Worm (Caenorhabditis elegans) whole organism, L4 larva: ENCODE measurements around the gene lon-3.

Experiments used
- F44E2.7 ChIP-seq: fragments of 200-800 bp; sonication (Bioruptor generic); IDR thresholded peaks from 2 replicates; pipeline ENCODE4 v2.1.2; 2022; ENCODE audit warnings: missing genetic modification characterization, missing compliant biosample characterization
- T20F7.1 ChIP-seq: fragments of 200-800 bp; sonication (Bioruptor generic); optimal IDR thresholded peaks from 2 replicates; lab custom pipeline; 2018; ENCODE audit warnings: mild to moderate bottlenecking, missing genetic modification characterization, missing compliant biosample characterization
- Y105C5A.15 ChIP-seq: fragments of 200-800 bp; sonication (Bioruptor generic); IDR thresholded peaks from 2 replicates; pipeline ENCODE4 v1.3.6; 2022; ENCODE audit warnings: missing genetic modification characterization, missing compliant biosample characterization
- Y48G9A.11 ChIP-seq: fragments of 200-800 bp; sonication (Bioruptor generic); IDR thresholded peaks from 2 replicates; pipeline ENCODE4 v1.3.6; 2022; ENCODE audit warnings: missing genetic modification reagents, missing genetic modification characterization, missing compliant biosample characterization
- Y75B8A.6 ChIP-seq: fragments of 200-800 bp; sonication (Bioruptor generic); IDR thresholded peaks from 2 replicates; pipeline ENCODE4 v1.3.6; 2022; ENCODE audit warnings: missing genetic modification reagents, missing genetic modification characterization, missing compliant biosample characterization
- ZK337.2 ChIP-seq: fragments of 200-800 bp; sonication (Bioruptor generic); IDR thresholded peaks from 2 replicates; pipeline ENCODE4 v1.3.6; 2022; ENCODE audit warnings: missing genetic modification reagents, missing genetic modification characterization, missing compliant biosample characterization
- aha-1 ChIP-seq: fragments of 150-350 bp; peaks from one replicate; lab custom pipeline; 2014; ENCODE audit warnings: missing biosample characterization, missing genetic modification characterization
- aly-2 ChIP-seq: sonication (generic microtip); optimal IDR thresholded peaks from 2 replicates; lab custom pipeline; 2018; ENCODE audit warnings: missing biosample characterization, missing genetic modification characterization
- ama-1 ChIP-seq: fragments of 150-350 bp; optimal IDR thresholded peaks from 2 replicates; lab custom pipeline; 2014; ENCODE audit warnings: inconsistent platforms, mixed read lengths
- arid-1 ChIP-seq: fragments of 200-800 bp; sonication (Bioruptor generic); conservative IDR thresholded peaks from 2 replicates; pipeline ENCODE4 v1.3.6; 2022; ENCODE audit warnings: missing genetic modification reagents, missing genetic modification characterization, missing compliant biosample characterization
- attf-4 ChIP-seq: sonication (generic microtip); optimal IDR thresholded peaks from 3 replicates; lab custom pipeline; 2017; ENCODE audit warnings: missing biosample characterization, missing genetic modification characterization
- ceh-28 ChIP-seq: fragments of 150-350 bp; optimal IDR thresholded peaks from 2 replicates; lab custom pipeline; 2014; ENCODE audit warnings: missing biosample characterization, missing genetic modification reagents, missing genetic modification characterization
- ceh-32 ChIP-seq: sonication (generic microtip); optimal IDR thresholded peaks from 2 replicates; lab custom pipeline; 2016; ENCODE audit warnings: mild to moderate bottlenecking, missing genetic modification characterization, missing compliant biosample characterization; ENCODE audit not compliant: poor library complexity
- ctbp-1 ChIP-seq: fragments of 200-800 bp; sonication (Bioruptor generic); IDR thresholded peaks from 2 replicates; pipeline ENCODE4 v1.3.6; 2022; ENCODE audit warnings: missing genetic modification reagents, missing genetic modification characterization, missing compliant biosample characterization
- daf-16 ChIP-seq, 3 experiments: sonication (generic microtip); optimal IDR thresholded peaks; 2 replicates each; lab custom pipeline; 2016 to 2017; ENCODE audit warnings: missing genetic modification characterization in 3 of 3, missing genetic modification reagents in 3 of 3, mild to moderate bottlenecking in 2 of 3, missing compliant biosample characterization in 2 of 3, missing biosample characterization in 1 of 3, moderate library complexity in 1 of 3
- daf-8 ChIP-seq: fragments of 200-800 bp; sonication (Bioruptor generic); IDR thresholded peaks from 2 replicates; pipeline ENCODE4 v1.3.6; 2022; ENCODE audit warnings: missing genetic modification characterization, missing compliant biosample characterization
- dmd-6 ChIP-seq: fragments of 200-800 bp; sonication (Bioruptor generic); IDR thresholded peaks from 2 replicates; pipeline ENCODE4 v1.3.6; 2022; ENCODE audit warnings: missing genetic modification reagents, missing genetic modification characterization, missing compliant biosample characterization
- dpl-1 ChIP-seq: fragments of 150-350 bp; optimal IDR thresholded peaks from 2 replicates; lab custom pipeline; 2014; ENCODE audit warnings: missing biosample characterization, missing genetic modification reagents, missing genetic modification characterization
- egl-43 ChIP-seq: fragments of 200-800 bp; sonication (Bioruptor generic); IDR thresholded peaks from 2 replicates; pipeline ENCODE4 v1.3.6; 2022; ENCODE audit warnings: missing genetic modification reagents, missing genetic modification characterization, missing compliant biosample characterization
- hlh-30 ChIP-seq: sonication (generic microtip); optimal IDR thresholded peaks from 2 replicates; lab custom pipeline; 2017; ENCODE audit warnings: antibody characterized with exemption, mild to moderate bottlenecking, missing genetic modification characterization, missing compliant biosample characterization; ENCODE audit not compliant: insufficient read depth
- hmg-1.1 ChIP-seq: fragments of 200-800 bp; sonication (Bioruptor generic); IDR thresholded peaks from 2 replicates; pipeline ENCODE4 v1.3.6; 2022; ENCODE audit warnings: missing genetic modification reagents, missing genetic modification characterization, missing compliant biosample characterization
- jun-1 ChIP-seq: fragments of 150-350 bp; optimal IDR thresholded peaks from 2 replicates; lab custom pipeline; 2014; ENCODE audit warnings: missing biosample characterization, missing genetic modification reagents, missing genetic modification characterization
- lim-7 ChIP-seq: fragments of 200-800 bp; sonication (Bioruptor generic); IDR thresholded peaks from 2 replicates; pipeline ENCODE4 v1.3.6; 2022; ENCODE audit warnings: missing genetic modification characterization, missing compliant biosample characterization
- lin-13 ChIP-seq: fragments of 150-350 bp; optimal IDR thresholded peaks from 2 replicates; lab custom pipeline; 2014; ENCODE audit warnings: missing biosample characterization, missing genetic modification reagents, missing genetic modification characterization
- mes-2 ChIP-seq: sonication (generic microtip); optimal IDR thresholded peaks from 2 replicates; lab custom pipeline; 2016; ENCODE audit warnings: missing genotype, mild to moderate bottlenecking, missing genetic modification characterization, missing compliant biosample characterization; ENCODE audit not compliant: poor library complexity, severe bottlenecking
- pha-4 ChIP-seq, 2 experiments: fragments of 150-350 bp in 1 of 2; fragments of 200-800 bp in 1 of 2; sonication (Bioruptor generic) in 1 of 2; IDR thresholded peaks in 1 of 2; optimal IDR thresholded peaks in 1 of 2; 2 replicates each; pipeline versions ENCODE4 v1.3.6 to Lab custom; 2014 to 2022; ENCODE audit warnings: missing genetic modification characterization in 2 of 2, missing genetic modification reagents in 2 of 2, missing biosample characterization in 1 of 2, missing compliant biosample characterization in 1 of 2
- pqm-1 ChIP-seq: sonication (generic microtip); optimal IDR thresholded peaks from 2 replicates; lab custom pipeline; 2017; ENCODE audit warnings: missing biosample characterization, missing genetic modification characterization
- rbr-2 ChIP-seq: sonication (generic microtip); optimal IDR thresholded peaks from 2 replicates; lab custom pipeline; 2016; ENCODE audit warnings: missing genotype, missing genetic modification characterization, missing compliant biosample characterization
- saeg-2 ChIP-seq: fragments of 200-800 bp; sonication (Bioruptor generic); IDR thresholded peaks from 2 replicates; pipeline ENCODE4 v1.3.6; 2022; ENCODE audit warnings: missing genetic modification reagents, missing genetic modification characterization, missing compliant biosample characterization
- set-16 ChIP-seq: fragments of 200-800 bp; sonication (Bioruptor generic); IDR thresholded peaks from 2 replicates; pipeline ENCODE4 v1.3.6; 2022; ENCODE audit warnings: missing genetic modification reagents, missing genetic modification characterization, missing compliant biosample characterization
- snpc-1.2 ChIP-seq: fragments of 200-800 bp; sonication (Bioruptor generic); IDR thresholded peaks from 2 replicates; pipeline ENCODE4 v1.3.6; 2022; ENCODE audit warnings: missing genetic modification reagents, missing genetic modification characterization, missing compliant biosample characterization
- snpc-4 ChIP-seq: fragments of 150-350 bp; optimal IDR thresholded peaks from 2 replicates; lab custom pipeline; 2014; ENCODE audit warnings: missing biosample characterization, missing genetic modification characterization
- unc-130 ChIP-seq: sonication (generic microtip); optimal IDR thresholded peaks from 2 replicates; lab custom pipeline; 2016; ENCODE audit warnings: missing genetic modification reagents, missing genetic modification characterization, missing compliant biosample characterization
- unc-62 ChIP-seq, 3 experiments: fragments of 150-350 bp in 1 of 3; sonication (generic microtip); optimal IDR thresholded peaks in 2 of 3; peaks in 1 of 3; 1 replicate in 1 of 3; 2 replicates in 2 of 3; lab custom pipeline; 2014 to 2017; ENCODE audit warnings: missing biosample characterization in 3 of 3, missing genetic modification characterization in 3 of 3, missing genetic modification reagents in 3 of 3, missing genotype in 1 of 3
- vab-7 ChIP-seq: fragments of 200-800 bp; sonication (Bioruptor generic); IDR thresholded peaks from 2 replicates; pipeline ENCODE4 v1.3.6; 2022; ENCODE audit warnings: missing genetic modification reagents, missing genetic modification characterization, missing compliant biosample characterization
- zfp-2 ChIP-seq: sonication (generic microtip); optimal IDR thresholded peaks from 2 replicates; lab custom pipeline; 2016; ENCODE audit warnings: mild to moderate bottlenecking, missing genetic modification characterization, missing compliant biosample characterization

lon-3 gene

ce11 chrV:12184308-12184999 is 14.0 kb downstream of the lon-3 start, which contains the start of gene srd-4:
srd-4 (plus strand) TSS chrV:12184949.
- TF ChIP-seq hmg-1.1 (no peak), mes-2 (tag; lab: Kevin White, UChicago) (peak; percentile 19), dpl-1 (GFP tag; lab: Kevin White, UChicago) (peak; percentile 91), daf-16 (GFP tag; optimal IDR thresholded peaks at IDR 0.05; lab: Kevin White, UChicago) (no peak), daf-16 (tag; optimal IDR thresholded peaks at IDR 0.05; lab: Kevin White, UChicago) (peak; percentile 25), T20F7.1 (GFP tag; lab: Kevin White, UChicago) (peak; percentile 92), Y48G9A.11 (peak; percentile 94), egl-43 (GFP tag; lab: Robert Waterston, UW) (no peak), ZK337.2 (no peak)

ce11 chrV:12183854-12184253 is 14.6 kb downstream of the lon-3 start, which contains the start of gene usip-1:
usip-1 (minus strand) TSS chrV:12184194.
- TF ChIP-seq unc-62 (GFP tag; optimal IDR thresholded peaks at IDR 0.05 in 1 of 2; lab: Kevin White, UChicago) (peak in 1 of 2 experiments; percentile 96), unc-62 (tag; optimal IDR thresholded peaks at IDR 0.05; lab: Kevin White, UChicago) (no peak), Y105C5A.15 (no peak), set-16 (GFP tag; lab: Robert Waterston, UW) (no peak)
- TF ChIP-seq, all 104 proteins: peak for 1

ce11 chrV:12181310-12181709 is 17.1 kb downstream of the lon-3 start, which contains the start of gene elpc-3:
elpc-3 (minus strand) TSS chrV:12181410.
- no peak for TF ChIP-seq snpc-1.2 (GFP tag; lab: Robert Waterston, UW)
- TF ChIP-seq arid-1 (GFP tag; lab: Robert Waterston, UW), result no peak
- no peak for TF ChIP-seq hmg-1.1
- TF ChIP-seq Y75B8A.6 (GFP tag; lab: Robert Waterston, UW), result no peak
- no peak for TF ChIP-seq daf-8 (GFP tag; lab: Robert Waterston, UW)
- TF ChIP-seq dmd-6 (GFP tag; lab: Robert Waterston, UW), result no peak
- TF ChIP-seq unc-130 (GFP tag; lab: Kevin White, UChicago), result no peak
- no peak for TF ChIP-seq attf-4 (tag; lab: Kevin White, UChicago)
- no peak for TF ChIP-seq ceh-32 (tag; lab: Kevin White, UChicago)
- no peak for TF ChIP-seq pha-4 (GFP tag; IDR thresholded peaks at IDR 0.05; lab: Robert Waterston, UW)
- no peak for TF ChIP-seq pha-4 (tag; optimal IDR thresholded peaks at IDR 0.05; lab: Kevin White, UChicago)
- no peak for TF ChIP-seq saeg-2
- no peak for TF ChIP-seq daf-16 (GFP tag; optimal IDR thresholded peaks at IDR 0.05; lab: Kevin White, UChicago)
- TF ChIP-seq daf-16 (tag; optimal IDR thresholded peaks at IDR 0.05; lab: Kevin White, UChicago), result no peak
- no peak for TF ChIP-seq egl-43 (GFP tag; lab: Robert Waterston, UW)
- TF ChIP-seq set-16 (GFP tag; lab: Robert Waterston, UW), result no peak
- TF ChIP-seq aly-2, result no peak
- TF ChIP-seq snpc-4, result no peak

DNA sequence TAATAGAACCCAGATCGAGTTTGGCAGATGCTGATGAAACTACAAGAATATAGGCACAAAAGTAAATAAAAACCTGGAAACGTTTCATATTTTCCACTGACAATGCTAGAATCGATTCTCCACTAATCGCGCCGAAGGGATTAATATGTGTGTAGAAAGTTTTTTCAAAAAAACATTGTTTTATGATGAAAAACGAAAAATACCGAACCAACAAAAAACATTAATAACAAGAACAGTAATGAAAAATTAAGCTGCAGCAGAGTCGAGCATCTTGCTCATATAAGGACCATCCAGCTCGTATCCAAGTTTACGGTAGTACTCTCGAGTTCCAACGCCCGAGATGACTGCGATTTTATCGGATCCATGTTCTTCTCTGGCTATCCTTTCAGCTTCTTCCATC is 19.1 kb downstream of the lon-3 start, which contains the start of gene clec-224:
Gene clec-224 (minus strand): TSS at position 101 of the 400 bp plus-strand sequence.
- no peak for TF ChIP-seq pqm-1
- TF ChIP-seq unc-62 (GFP tag; optimal IDR thresholded peaks at IDR 0.05 in 1 of 2; lab: Kevin White, UChicago), result peak in 1 of 2 experiments; percentile 47
- TF ChIP-seq unc-62 (tag; optimal IDR thresholded peaks at IDR 0.05; lab: Kevin White, UChicago), result no peak

DNA sequence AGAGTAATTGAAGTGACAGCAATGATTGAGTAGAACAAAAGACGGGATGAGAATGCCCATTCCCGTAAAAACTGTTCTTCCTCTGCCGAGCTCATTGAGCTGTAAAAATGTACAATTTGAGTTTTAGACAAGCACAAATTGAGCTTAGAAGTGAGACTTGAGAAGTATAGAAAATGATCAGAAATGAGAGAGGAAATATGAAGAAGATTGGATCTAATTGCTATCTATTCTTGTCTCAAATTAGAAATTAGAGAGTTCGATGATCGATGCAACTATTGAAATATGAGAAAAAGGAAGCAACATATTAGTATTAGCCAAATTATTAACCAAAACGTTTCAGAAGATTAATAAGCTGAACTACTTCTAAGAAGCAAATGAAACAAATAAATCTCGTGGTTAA is 28.3 kb downstream of the lon-3 start, which contains the start of gene ZK863.1:
Gene ZK863.1 (minus strand): TSS at position 101 of the 400 bp plus-strand sequence.
- TF ChIP-seq vab-7, result no peak
- TF ChIP-seq ceh-28 (tag; lab: Kevin White, UChicago), result no peak
- TF ChIP-seq ctbp-1 (GFP tag; lab: Robert Waterston, UW), result no peak
- TF ChIP-seq hlh-30 (tag; lab: Kevin White, UChicago), result no peak
- TF ChIP-seq lim-7 (GFP tag; lab: Robert Waterston, UW), result no peak
- no peak for TF ChIP-seq rbr-2 (tag; lab: Kevin White, UChicago)
- TF ChIP-seq aha-1, result no peak
- TF ChIP-seq F44E2.7 (GFP tag; lab: Robert Waterston, UW), result no peak
- TF ChIP-seq lin-13, result no peak
- TF ChIP-seq jun-1 (tag; lab: Kevin White, UChicago), result no peak
- TF ChIP-seq zfp-2, result no peak
- TF ChIP-seq ama-1 (lab: Kevin White, UChicago), result no peak
